Fruit fly (Drosophila melanogaster): ENCODE measurements around the gene Polr3C.

DNA sequence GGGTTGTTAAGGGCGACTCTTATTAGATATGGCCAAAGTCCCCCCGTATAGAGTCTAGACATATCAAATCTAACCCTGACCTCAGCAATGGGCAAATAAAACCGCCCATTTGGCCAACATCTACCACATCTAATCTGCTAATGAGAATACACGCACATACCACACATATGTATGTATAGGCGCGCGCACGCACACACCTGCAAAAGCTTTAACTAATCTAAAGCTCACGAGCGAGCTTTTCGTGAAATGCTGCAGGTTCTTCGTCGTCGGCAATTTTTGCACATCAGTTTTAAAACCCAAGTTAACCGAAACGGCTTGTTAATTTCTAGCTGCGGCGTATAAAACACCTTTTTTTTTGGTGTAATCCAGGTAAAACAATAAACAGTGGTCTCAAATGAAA lies 16.4 kb upstream of the Polr3C start:
- TF ChIP-seq Snoo (tag; optimal IDR thresholded peaks at IDR 0.05) (no peak), CG4496 (GFP tag; IDR thresholded peaks at IDR 0.05) (no peak), gl (tag; optimal IDR thresholded peaks at IDR 0.05) (no peak), CG15710 (tag; optimal IDR thresholded peaks at IDR 0.05) (no peak)

Data from whole organism, pupa.